Worm (Caenorhabditis elegans): ENCODE measurements around the gene F46F3.3.
A peak's percentile ranks its signal among the peaks of the same experiment; 100 is the strongest.

F46F3.3 gene

DNA sequence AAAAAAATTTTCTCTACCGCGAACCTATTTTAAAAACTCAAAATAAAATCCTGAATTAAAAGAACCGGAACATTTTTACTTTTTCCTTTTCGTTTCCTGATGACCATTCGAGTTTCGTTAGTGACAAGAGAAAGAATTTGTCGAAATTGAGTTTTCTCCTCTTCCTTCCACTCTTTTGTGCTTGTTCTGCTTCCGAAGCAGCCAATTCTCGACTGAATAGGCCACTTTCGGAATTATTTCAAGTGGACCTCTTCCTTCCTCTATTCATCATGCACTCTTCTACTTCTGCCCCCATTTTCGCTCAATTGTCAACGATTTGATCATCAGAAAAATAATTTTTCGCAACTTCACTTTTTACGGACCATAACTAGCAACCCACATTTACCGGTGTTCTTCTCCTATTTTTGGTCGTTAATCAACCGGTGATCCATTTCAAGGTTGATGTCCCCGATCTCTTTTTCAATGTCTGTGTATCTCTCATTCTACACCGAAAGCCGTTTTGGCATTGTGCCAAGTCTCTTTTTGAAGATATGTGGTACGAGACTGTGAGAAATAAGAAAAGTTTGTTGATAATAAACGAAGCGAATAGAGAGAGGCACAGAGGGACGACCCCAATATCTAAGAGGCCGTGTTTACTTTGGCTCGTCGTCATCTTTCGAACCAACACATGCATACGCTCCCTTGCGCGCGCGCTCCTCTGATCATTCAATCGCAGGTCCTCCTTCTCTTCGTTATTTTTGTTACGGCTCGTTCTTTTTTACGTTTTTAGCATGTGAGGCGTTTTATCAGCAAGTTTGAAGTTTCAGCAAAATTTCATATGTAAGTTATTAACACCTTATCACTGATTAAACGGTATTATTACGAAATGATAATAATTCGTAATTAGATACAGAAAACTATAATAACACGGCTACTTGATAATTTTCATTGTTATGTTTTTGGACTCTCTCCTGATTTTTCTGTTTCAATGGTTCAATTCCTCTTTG is 7.6 kb downstream of the F46F3.3 start:
- TF ChIP-seq hmg-11 (tag; optimal IDR thresholded peaks at IDR 0.05) (no peak), pha-4 (tag; optimal IDR thresholded peaks at IDR 0.05) (peak; percentile 84), nhr-25 (tag; optimal IDR thresholded peaks at IDR 0.05) (peak; percentile 2), elt-1 (tag; optimal IDR thresholded peaks at IDR 0.05) (no peak), fkh-2 (tag; optimal IDR thresholded peaks at IDR 0.05) (no peak), jun-1 (tag; optimal IDR thresholded peaks at IDR 0.05) (peak; percentile 1), pqm-1 (tag; optimal IDR thresholded peaks at IDR 0.05) (peak; percentile 50), elt-2 (tag; optimal IDR thresholded peaks at IDR 0.05) (peak; percentile 70), fkh-10 (GFP tag; optimal IDR thresholded peaks at IDR 0.05) (peak; percentile 50)

DNA sequence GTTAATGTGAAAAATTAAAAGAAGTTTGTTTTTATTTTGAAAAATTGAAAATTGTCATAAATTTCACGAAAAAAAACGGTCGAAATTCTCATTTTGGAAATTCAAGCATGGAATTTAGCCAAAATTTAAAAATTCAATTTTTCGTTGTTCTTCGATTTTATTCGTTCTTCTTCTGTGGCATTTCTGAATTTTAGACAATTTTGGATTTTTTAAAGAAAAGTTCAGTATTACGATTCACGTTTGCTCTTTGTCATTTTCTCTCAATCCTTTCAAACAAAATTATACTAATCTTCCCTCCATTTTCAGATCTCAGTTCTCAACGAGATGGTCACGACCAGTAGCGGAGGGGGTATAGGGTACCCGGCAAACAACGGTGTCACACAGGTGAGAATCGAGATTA is 8.4 kb downstream of the F46F3.3 start, which contains the start of gene ape-1:
TSS of gene ape-1 (plus strand) at position 301 of the 400 bp plus-strand sequence.
- TF ChIP-seq tbx-2 (tag; optimal IDR thresholded peaks at IDR 0.05) = no peak
- no peak for TF ChIP-seq mdl-1 (tag; optimal IDR thresholded peaks at IDR 0.05)
- no peak for TF ChIP-seq unc-62 (GFP tag; optimal IDR thresholded peaks at IDR 0.05)
- no peak for TF ChIP-seq lin-15B (tag; optimal IDR thresholded peaks at IDR 0.05)
- TF ChIP-seq nhr-11 (tag; optimal IDR thresholded peaks at IDR 0.05) = no peak
- no peak for TF ChIP-seq nhr-25 (tag; optimal IDR thresholded peaks at IDR 0.05)
- no peak for TF ChIP-seq ama-1 (optimal IDR thresholded peaks at IDR 0.05)

DNA sequence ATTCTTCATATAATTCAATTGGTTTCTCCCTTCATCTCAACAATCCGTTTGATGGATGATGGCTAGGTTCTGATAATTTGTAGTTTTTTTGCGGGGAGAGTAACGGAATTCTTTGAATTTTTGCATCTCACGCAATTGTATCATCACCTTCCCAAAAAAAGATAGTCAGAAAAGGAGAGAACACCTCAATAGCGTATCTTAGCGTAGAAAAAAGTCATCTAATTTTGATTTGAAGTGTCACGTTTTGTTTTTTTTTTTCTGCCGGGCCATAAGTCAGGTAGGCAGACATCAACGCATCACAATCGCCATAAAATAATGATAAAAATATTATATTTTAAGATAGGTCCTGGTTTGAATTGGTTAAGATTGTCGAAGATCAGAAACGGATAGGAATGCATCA is 9.2 kb downstream of the F46F3.3 start:
- no peak for TF ChIP-seq ceh-16 (tag; optimal IDR thresholded peaks at IDR 0.05)
- no peak for TF ChIP-seq egl-27 (tag; optimal IDR thresholded peaks at IDR 0.05)
- TF ChIP-seq egl-5 (tag; optimal IDR thresholded peaks at IDR 0.05) = no peak
- no peak for TF ChIP-seq ztf-4 (tag; optimal IDR thresholded peaks at IDR 0.05)
- no peak for TF ChIP-seq ZK546.5 (tag; optimal IDR thresholded peaks at IDR 0.05)
- no peak for TF ChIP-seq mdl-1 (tag; optimal IDR thresholded peaks at IDR 0.05)
- TF ChIP-seq tbx-2 (tag; optimal IDR thresholded peaks at IDR 0.05) = no peak
- TF ChIP-seq nhr-237 (tag; optimal IDR thresholded peaks at IDR 0.05) = no peak
- TF ChIP-seq nhr-67 (tag; optimal IDR thresholded peaks at IDR 0.05) = no peak
- no peak for TF ChIP-seq lin-39 (tag; optimal IDR thresholded peaks at IDR 0.05)
- no peak for TF ChIP-seq ceh-28 (tag; optimal IDR thresholded peaks at IDR 0.05)
- TF ChIP-seq fos-1 (tag; optimal IDR thresholded peaks at IDR 0.05) = no peak
- TF ChIP-seq ceh-82 (tag; optimal IDR thresholded peaks at IDR 0.05) = no peak

DNA sequence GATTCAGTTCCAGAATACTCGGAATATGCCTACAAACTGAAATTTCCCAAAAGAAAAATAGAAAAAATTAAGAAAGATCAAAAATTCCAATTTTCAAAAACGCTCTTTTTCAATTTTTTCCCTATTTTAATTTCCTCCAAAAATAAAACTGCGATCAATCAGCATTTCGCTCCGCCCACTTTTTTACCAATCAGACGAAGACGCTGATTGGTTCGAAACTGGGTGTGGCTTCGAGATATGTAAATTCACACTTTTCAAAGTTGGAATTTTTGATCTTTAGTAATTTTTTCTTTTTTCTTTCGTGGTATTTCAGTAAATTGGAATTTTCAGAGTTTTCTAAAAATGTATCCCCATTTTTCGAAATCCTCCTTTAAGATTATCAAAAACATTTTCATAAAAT is 9.8 kb downstream of the F46F3.3 start:
- TF ChIP-seq nfya-1 (tag; optimal IDR thresholded peaks at IDR 0.05; ENCODE audit: insufficient read depth) = peak; percentile 90
- TF ChIP-seq egl-27 (tag; optimal IDR thresholded peaks at IDR 0.05) = no peak

DNA sequence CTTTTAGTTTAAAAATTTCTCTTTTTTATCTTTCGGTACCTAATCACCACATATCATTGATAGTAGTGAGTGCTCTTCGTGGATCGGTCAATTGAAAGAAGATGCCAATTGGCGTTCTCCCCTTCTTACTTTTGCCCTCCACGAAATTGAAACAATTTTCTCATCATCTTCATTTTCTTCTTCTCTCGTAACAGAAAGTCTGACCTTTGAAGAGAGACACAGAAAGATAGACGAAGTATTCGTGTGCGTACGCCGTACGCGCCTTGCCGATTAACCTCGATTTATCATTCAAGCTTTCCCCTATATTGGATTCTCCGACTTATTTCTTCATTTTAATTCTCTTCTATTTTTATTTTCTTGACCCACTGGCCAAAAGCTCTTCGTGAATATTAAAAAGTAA is 10.2 kb downstream of the F46F3.3 start:
- peak; percentile 22 for TF ChIP-seq nhr-25 (tag; optimal IDR thresholded peaks at IDR 0.05)
- peak; percentile 8 for TF ChIP-seq lin-39 (tag; optimal IDR thresholded peaks at IDR 0.05)
- peak; percentile 0 for TF ChIP-seq nfya-1 (tag; optimal IDR thresholded peaks at IDR 0.05; ENCODE audit: insufficient read depth)
- peak; percentile 6 for TF ChIP-seq hmg-11 (tag; optimal IDR thresholded peaks at IDR 0.05)
- TF ChIP-seq nhr-23 (tag; optimal IDR thresholded peaks at IDR 0.05) = peak; percentile 67
- TF ChIP-seq nhr-12 (tag; optimal IDR thresholded peaks at IDR 0.05) = no peak

DNA sequence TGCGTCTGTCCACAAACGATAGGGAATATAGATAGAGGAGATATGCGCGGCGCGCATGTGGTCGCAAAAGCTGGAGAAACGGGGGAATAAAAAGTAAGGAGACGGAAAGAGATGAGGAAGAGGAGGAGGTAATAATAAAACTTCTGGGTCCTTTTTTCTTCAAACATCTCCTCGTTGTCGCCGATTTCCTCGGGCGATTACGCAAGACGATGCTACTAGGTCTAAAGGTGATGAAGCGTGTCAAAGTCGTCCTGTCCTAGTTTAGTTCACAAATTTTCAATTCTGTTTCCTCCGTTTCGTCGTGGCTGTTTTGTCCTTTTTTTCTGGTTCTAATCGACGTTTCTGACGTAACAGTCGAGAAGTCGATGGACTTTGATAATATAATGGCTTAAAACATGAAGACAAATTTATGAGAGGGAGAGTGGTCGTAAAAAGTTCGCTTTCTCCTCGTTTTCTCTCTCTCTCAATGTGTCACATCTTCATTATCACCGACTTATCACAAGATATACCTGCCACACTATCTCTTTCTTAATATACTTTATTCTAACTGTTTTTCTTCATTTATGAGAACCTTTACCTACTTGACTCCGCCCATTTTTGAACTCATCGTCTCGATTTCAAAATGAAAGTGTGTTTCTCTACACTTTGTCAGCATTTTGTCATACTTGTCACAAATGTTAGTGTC is 13.4 kb downstream of the F46F3.3 start:
- TF ChIP-seq nhr-25 (tag; optimal IDR thresholded peaks at IDR 0.05) = peak; percentile 30
- peak; percentile 51 for TF ChIP-seq nhr-43 (tag; optimal IDR thresholded peaks at IDR 0.05; ENCODE audit: poor library complexity, severe bottlenecking)
- peak; percentile 38 for TF ChIP-seq nhr-23 (tag; optimal IDR thresholded peaks at IDR 0.05)
- no peak for TF ChIP-seq eor-1 (tag; optimal IDR thresholded peaks at IDR 0.05)
- TF ChIP-seq unc-39 (tag; optimal IDR thresholded peaks at IDR 0.05) = no peak
